Fruit fly (Drosophila melanogaster) whole organism, embryonic: ENCODE data around the gene CG10140.

Source experiments
- Abd-B ChIP-seq: fragments of 200-800 bp; sonication (Bioruptor generic); optimal IDR thresholded peaks from 2 replicates; lab custom pipeline; 2018; ENCODE audit warnings: missing biosample characterization, mild to moderate bottlenecking, missing genetic modification characterization, moderate library complexity
- Awh ChIP-seq: fragments of 200-800 bp; sonication (Bioruptor generic); IDR thresholded peaks from 2 replicates; pipeline ENCODE4, ENCODE4 v1.3.6; 2022; ENCODE audit warnings: missing biosample characterization, missing genetic modification characterization
- CG14965 ChIP-seq: fragments of 200-800 bp; sonication (Bioruptor generic); optimal IDR thresholded peaks from 2 replicates; lab custom pipeline; 2016; ENCODE audit warnings: missing biosample characterization, missing genetic modification characterization, borderline replicate concordance
- CG6765 ChIP-seq: fragments of 200-800 bp; sonication (Bioruptor generic); optimal IDR thresholded peaks from 3 replicates; lab custom pipeline; 2017; ENCODE audit warnings: missing biosample characterization, mild to moderate bottlenecking, missing genetic modification characterization
- esg ChIP-seq: fragments of 200-800 bp; sonication (Bioruptor generic); conservative IDR thresholded peaks from 2 replicates; pipeline ENCODE4 v1.3.6; 2022; ENCODE audit warnings: missing biosample characterization, missing genetic modification characterization
- gcm ChIP-seq: fragments of 200-800 bp; sonication (Bioruptor generic); optimal IDR thresholded peaks from 2 replicates; lab custom pipeline; 2019; ENCODE audit warnings: missing biosample characterization, mild to moderate bottlenecking, missing genetic modification characterization, moderate library complexity
- grau ChIP-seq: fragments of 200-800 bp; optimal IDR thresholded peaks from 3 replicates; lab custom pipeline; 2019; ENCODE audit warnings: missing biosample characterization, mild to moderate bottlenecking, missing genetic modification characterization, moderate library complexity
- row ChIP-seq: fragments of 200-800 bp; sonication (Bioruptor generic); IDR thresholded peaks from 3 replicates; pipeline ENCODE4 v1.3.6; 2022; ENCODE audit warnings: missing biosample characterization, missing genetic modification characterization
- tx ChIP-seq: fragments of 200-800 bp; sonication (Bioruptor generic); optimal IDR thresholded peaks from 2 replicates; lab custom pipeline; 2016; ENCODE audit warnings: missing biosample characterization, missing genetic modification characterization
- unpg ChIP-seq: fragments of 200-800 bp; sonication (Bioruptor generic); optimal IDR thresholded peaks from 3 replicates; lab custom pipeline; 2018; ENCODE audit warnings: missing biosample characterization, mild to moderate bottlenecking, missing genetic modification characterization, moderate library complexity
- z ChIP-seq: fragments of 200-800 bp; sonication (Bioruptor generic); IDR thresholded peaks from 3 replicates; pipeline ENCODE4 v1.3.6; 2022; ENCODE audit warnings: missing biosample characterization, missing genetic modification characterization

dm6 chr3L:13393538-13393937 is 46.7 kb downstream of the CG10140 start:
- no peak for TF ChIP-seq z
- TF ChIP-seq CG6765 (GFP tag; lab: Kevin White, UChicago), result no peak
- TF ChIP-seq tx (GFP tag; lab: Kevin White, UChicago), result no peak
- TF ChIP-seq CG14965, result no peak
- TF ChIP-seq grau (tag; lab: Kevin White, UChicago), result no peak
- no peak for TF ChIP-seq esg
- no peak for TF ChIP-seq row (GFP tag; lab: Robert Waterston, UW)
- no peak for TF ChIP-seq Abd-B
- TF ChIP-seq gcm (GFP tag; lab: Kevin White, UChicago), result no peak
- no peak for TF ChIP-seq Awh (GFP tag; lab: Robert Waterston, UW)
- no peak for TF ChIP-seq unpg (GFP tag; lab: Kevin White, UChicago)
